Fruit fly (Drosophila melanogaster): ENCODE measurements around the gene CG45095.

The CG45095 gene

dm6 chr3R:25069569-25069968 is 32.8 kb upstream of the CG45095 start, which contains the start of the genes Stt3B and CG11839 (continued):
- TF ChIP-seq btn (GFP tag; optimal IDR thresholded peaks at IDR 0.05) = peak; percentile 43
- no peak for TF ChIP-seq cwo (GFP tag; optimal IDR thresholded peaks at IDR 0.05)
- TF ChIP-seq CG10462 (GFP tag; optimal IDR thresholded peaks at IDR 0.05) = peak; percentile 39
- TF ChIP-seq Hsf (GFP tag; optimal IDR thresholded peaks at IDR 0.05) = peak; percentile 82
- no peak for TF ChIP-seq Lhr (GFP tag; optimal IDR thresholded peaks at IDR 0.05)
- peak; percentile 46 for TF ChIP-seq gfzf (GFP tag; optimal IDR thresholded peaks at IDR 0.05)
- TF ChIP-seq CG10979 (tag; optimal IDR thresholded peaks at IDR 0.05) = peak; percentile 68
- TF ChIP-seq Asciz (GFP tag; optimal IDR thresholded peaks at IDR 0.05) = no peak
- TF ChIP-seq fd3F (GFP tag; optimal IDR thresholded peaks at IDR 0.05) = peak; percentile 62
- TF ChIP-seq luna (GFP tag; optimal IDR thresholded peaks at IDR 0.05) = peak; percentile 25
- TF ChIP-seq org-1 (GFP tag; optimal IDR thresholded peaks at IDR 0.05) = no peak
- TF ChIP-seq CG11247 (GFP tag; IDR thresholded peaks at IDR 0.05) = no peak; the same call in 1 of the 2 replicates
- TF ChIP-seq HHEX (GFP tag; optimal IDR thresholded peaks at IDR 0.05) = no peak
- no peak for TF ChIP-seq pan (optimal IDR thresholded peaks at IDR 0.05)
- TF ChIP-seq pan (GFP tag; optimal IDR thresholded peaks at IDR 0.05 in 1 of 2, IDR thresholded peaks at IDR 0.05 in 1 of 2) = peak in 1 of 2 experiments; percentile 50
- TF ChIP-seq CG18764 (GFP tag; optimal IDR thresholded peaks at IDR 0.05) = peak; percentile 60
- peak; percentile 85 for TF ChIP-seq CG2712 (tag; optimal IDR thresholded peaks at IDR 0.05)
- TF ChIP-seq Eip74EF (GFP tag; optimal IDR thresholded peaks at IDR 0.05) = no peak
- TF ChIP-seq CG8089 (GFP tag; optimal IDR thresholded peaks at IDR 0.05) = peak; percentile 32
- no peak for TF ChIP-seq CTCF (GFP tag; optimal IDR thresholded peaks at IDR 0.05)
- peak; percentile 68 for TF ChIP-seq CG3163 (GFP tag; optimal IDR thresholded peaks at IDR 0.05)
- no peak for TF ChIP-seq fd102C (GFP tag; optimal IDR thresholded peaks at IDR 0.05)
- peak; percentile 84 for TF ChIP-seq bbx (GFP tag; IDR thresholded peaks at IDR 0.05; ENCODE audit: partially characterized antibody)
- TF ChIP-seq CG13296 (GFP tag; optimal IDR thresholded peaks at IDR 0.05) = peak; percentile 69
- TF ChIP-seq CG5180 (GFP tag; optimal IDR thresholded peaks at IDR 0.05) = no peak
- no peak; the same call in 1 of the 3 replicates for TF ChIP-seq croc (GFP tag; conservative IDR thresholded peaks at IDR 0.05)
- TF ChIP-seq H15 (GFP tag; IDR thresholded peaks at IDR 0.05) = no peak
- peak; percentile 49 for TF ChIP-seq CG16863 (GFP tag; optimal IDR thresholded peaks at IDR 0.05)
- peak; percentile 82 for TF ChIP-seq ems (GFP tag; optimal IDR thresholded peaks at IDR 0.05)
- no peak for TF ChIP-seq gt (GFP tag; IDR thresholded peaks at IDR 0.05)
- peak; percentile 71 for TF ChIP-seq NC2β (GFP tag; optimal IDR thresholded peaks at IDR 0.05)
- TF ChIP-seq ase (GFP tag; IDR thresholded peaks at IDR 0.05) = no peak; the same call in 2 of the 3 replicates
- TF ChIP-seq chm (GFP tag; IDR thresholded peaks at IDR 0.05) = no peak
- peak; percentile 93 for TF ChIP-seq Sin3A (optimal IDR thresholded peaks at IDR 0.05)
- TF ChIP-seq CG4328 (GFP tag; optimal IDR thresholded peaks at IDR 0.05) = peak; percentile 41
- peak; percentile 82 for TF ChIP-seq CG6791 (GFP tag; IDR thresholded peaks at IDR 0.05; ENCODE audit: partially characterized antibody)
- TF ChIP-seq Trl (optimal IDR thresholded peaks at IDR 0.05) = no peak
- TF ChIP-seq Trl (GFP tag; optimal IDR thresholded peaks at IDR 0.05) = peak; percentile 84
- TF ChIP-seq usp (GFP tag; optimal IDR thresholded peaks at IDR 0.05) = no peak
- no peak for TF ChIP-seq MTF-1 (GFP tag; optimal IDR thresholded peaks at IDR 0.05; ENCODE audit: borderline replicate concordance)
- peak; percentile 70 for TF ChIP-seq Fer3 (tag; optimal IDR thresholded peaks at IDR 0.05)
- peak in 1 of 3 experiments; percentile 68 for TF ChIP-seq lola (GFP tag; optimal IDR thresholded peaks at IDR 0.05)
- TF ChIP-seq Blimp-1 (GFP tag; optimal IDR thresholded peaks at IDR 0.05) = no peak
- no peak for TF ChIP-seq Tbp (GFP tag; optimal IDR thresholded peaks at IDR 0.05)
- TF ChIP-seq yki (optimal IDR thresholded peaks at IDR 0.05) = no peak
- TF ChIP-seq CG12219 (GFP tag; optimal IDR thresholded peaks at IDR 0.05) = no peak
- TF ChIP-seq CG31224 (GFP tag; IDR thresholded peaks at IDR 0.05) = no peak
- TF ChIP-seq CG7556 (GFP tag; optimal IDR thresholded peaks at IDR 0.05) = no peak
- peak; percentile 67 for TF ChIP-seq CG8924 (tag; optimal IDR thresholded peaks at IDR 0.05)
- peak; percentile 25 for TF ChIP-seq en (GFP tag; optimal IDR thresholded peaks at IDR 0.05)
- 0 out of 2 replicates have a peak, but pooled peaks have one; percentile 23 for TF ChIP-seq onecut (GFP tag; IDR thresholded peaks at IDR 0.05)
- no peak for TF ChIP-seq NfI (GFP tag; optimal IDR thresholded peaks at IDR 0.05)

Measured in whole organism, embryonic.